Worm (Caenorhabditis elegans): ENCODE results near the gene T28F3.5.

The T28F3.5 gene

DNA sequence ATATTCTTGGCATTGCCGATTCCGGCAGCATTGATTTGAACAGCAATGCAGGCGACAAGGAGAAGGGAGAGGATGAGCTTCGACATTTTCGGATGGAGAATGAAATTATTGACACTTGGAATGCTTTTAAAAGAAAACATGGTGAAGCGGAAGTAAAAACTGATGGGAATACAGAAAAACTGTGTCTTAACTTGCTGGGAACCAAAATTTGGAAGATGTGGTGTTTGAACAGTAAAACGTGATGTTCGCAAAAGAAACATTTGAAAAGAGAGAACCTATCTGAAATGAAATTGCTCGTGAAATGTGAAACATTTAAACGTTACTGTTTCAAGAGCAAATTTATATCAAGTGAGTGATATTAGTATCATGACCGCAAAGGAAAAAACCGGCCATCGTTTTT, 29.9 kb upstream of the T28F3.5 start, which contains the start of gene F26D10.13:
TSS of gene F26D10.13 (minus strand) at position 101 of the 400 bp plus-strand sequence.
- no peak for TF ChIP-seq lsy-12 (tag; optimal IDR thresholded peaks at IDR 0.05)
- no peak for TF ChIP-seq fos-1 (tag; optimal IDR thresholded peaks at IDR 0.05)
- TF ChIP-seq zag-1 (tag; optimal IDR thresholded peaks at IDR 0.05), result no peak
- TF ChIP-seq snpc-4 (tag; optimal IDR thresholded peaks at IDR 0.05), result no peak
- no peak for TF ChIP-seq ztf-4 (tag; optimal IDR thresholded peaks at IDR 0.05)
- no peak for TF ChIP-seq nhr-43 (tag; optimal IDR thresholded peaks at IDR 0.05; ENCODE audit: poor library complexity, severe bottlenecking)
- TF ChIP-seq mml-1 (tag; optimal IDR thresholded peaks at IDR 0.05), result no peak

- TF ChIP-seq skn-1 (tag; optimal IDR thresholded peaks at IDR 0.05) (no peak), R02D3.7 (tag; optimal IDR thresholded peaks at IDR 0.05) (no peak), ztf-11 (tag; optimal IDR thresholded peaks at IDR 0.05) (no peak), nhr-237 (tag; optimal IDR thresholded peaks at IDR 0.05) (no peak), ceh-82 (tag; optimal IDR thresholded peaks at IDR 0.05) (no peak), nhr-12 (tag; optimal IDR thresholded peaks at IDR 0.05) (no peak), pqm-1 (tag; optimal IDR thresholded peaks at IDR 0.05) (no peak), elt-3 (tag; optimal IDR thresholded peaks at IDR 0.05) (no peak)
Observed at ce11 chrIV:17265279-17265678, 29.3 kb upstream of the T28F3.5 start, which contains the start of gene str-187. Gene str-187 (plus strand): TSS chrIV:17265579.

DNA sequence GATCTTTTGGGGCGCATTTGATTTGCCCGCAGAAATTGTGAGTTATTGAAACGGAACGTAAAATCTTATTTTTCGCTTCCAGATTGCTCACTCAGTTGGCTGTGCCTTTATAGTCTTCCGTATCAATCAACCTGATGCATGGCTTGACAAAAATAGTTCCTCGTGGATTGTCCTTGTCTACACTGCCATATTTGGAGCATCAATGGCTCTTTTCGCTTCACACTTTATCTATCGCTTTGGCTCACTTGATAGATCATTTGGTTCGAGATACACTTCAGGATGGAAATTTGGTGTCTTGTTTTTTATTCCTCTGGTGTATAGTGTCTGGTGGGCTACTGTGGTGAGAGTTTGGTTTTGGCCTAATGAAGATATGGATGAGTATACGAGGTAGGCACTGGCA, 28.9 kb upstream of the T28F3.5 start:
- TF ChIP-seq nfya-1 (tag; optimal IDR thresholded peaks at IDR 0.05; ENCODE audit: insufficient read depth), result no peak

- TF ChIP-seq lin-39 (tag; optimal IDR thresholded peaks at IDR 0.05), result peak; percentile 77
- TF ChIP-seq lin-15B (tag; optimal IDR thresholded peaks at IDR 0.05), result no peak
- no peak for TF ChIP-seq ceh-9 (tag; optimal IDR thresholded peaks at IDR 0.05)
Observed at ce11 chrIV:17267304-17267891, 27.2 kb upstream of the T28F3.5 start.

ce11 chrIV:17268069-17268468, 26.5 kb upstream of the T28F3.5 start:
- no peak for TF ChIP-seq nhr-11 (tag; optimal IDR thresholded peaks at IDR 0.05)
- TF ChIP-seq skn-1 (tag; optimal IDR thresholded peaks at IDR 0.05), result peak; percentile 45

DNA sequence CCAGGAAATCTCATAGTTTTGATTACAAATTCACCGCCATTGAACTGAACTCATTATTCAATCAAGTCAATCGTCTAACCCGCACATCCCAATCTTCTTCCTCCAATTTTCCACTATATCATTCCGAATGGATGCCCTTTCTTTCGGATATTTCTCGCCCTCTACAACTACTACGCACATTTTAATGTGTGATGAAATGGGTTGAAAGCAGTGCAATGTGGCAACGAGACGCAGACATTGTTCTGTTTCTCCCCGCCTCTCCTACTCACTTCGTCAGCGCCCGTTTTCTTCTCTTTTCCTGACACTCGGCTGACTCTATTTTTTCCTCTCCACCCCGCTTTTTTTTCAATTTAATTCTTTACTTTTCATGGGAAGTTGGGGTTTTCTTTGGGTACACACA, 26.0 kb upstream of the T28F3.5 start:
- TF ChIP-seq ama-1 (optimal IDR thresholded peaks at IDR 0.05) (no peak), elt-2 (tag; optimal IDR thresholded peaks at IDR 0.05) (peak; percentile 15), elt-3 (tag; optimal IDR thresholded peaks at IDR 0.05) (no peak), unc-62 (GFP tag; optimal IDR thresholded peaks at IDR 0.05) (no peak), mdl-1 (tag; optimal IDR thresholded peaks at IDR 0.05) (no peak), daf-12 (tag; optimal IDR thresholded peaks at IDR 0.05) (no peak), snpc-4 (tag; optimal IDR thresholded peaks at IDR 0.05) (peak; percentile 28), unc-39 (tag; optimal IDR thresholded peaks at IDR 0.05) (no peak), nhr-77 (tag; optimal IDR thresholded peaks at IDR 0.05) (no peak), pqm-1 (tag; optimal IDR thresholded peaks at IDR 0.05) (peak; percentile 4), ZK546.5 (tag; optimal IDR thresholded peaks at IDR 0.05) (no peak), nhr-23 (tag; optimal IDR thresholded peaks at IDR 0.05) (peak; percentile 42), lsy-12 (tag; optimal IDR thresholded peaks at IDR 0.05) (no peak), aly-2 (tag; optimal IDR thresholded peaks at IDR 0.05) (no peak), nhr-28 (tag; optimal IDR thresholded peaks at IDR 0.05) (no peak), egl-5 (tag; optimal IDR thresholded peaks at IDR 0.05) (peak; percentile 93), lin-15B (tag; optimal IDR thresholded peaks at IDR 0.05) (peak; percentile 5), fkh-10 (GFP tag; optimal IDR thresholded peaks at IDR 0.05) (no peak), ceh-28 (tag; optimal IDR thresholded peaks at IDR 0.05) (no peak), pha-4 (tag; optimal IDR thresholded peaks at IDR 0.05) (peak; percentile 28), ztf-11 (tag; optimal IDR thresholded peaks at IDR 0.05) (no peak), nfya-1 (tag; optimal IDR thresholded peaks at IDR 0.05; ENCODE audit: insufficient read depth) (peak; percentile 66), fkh-2 (tag; optimal IDR thresholded peaks at IDR 0.05) (no peak), R02D3.7 (tag; optimal IDR thresholded peaks at IDR 0.05) (no peak), sea-2 (GFP tag; optimal IDR thresholded peaks at IDR 0.05) (no peak), jun-1 (tag; optimal IDR thresholded peaks at IDR 0.05) (no peak), nhr-67 (tag; optimal IDR thresholded peaks at IDR 0.05) (no peak), ceh-9 (tag; optimal IDR thresholded peaks at IDR 0.05) (no peak), lin-39 (tag; optimal IDR thresholded peaks at IDR 0.05) (peak; percentile 67), nhr-237 (tag; optimal IDR thresholded peaks at IDR 0.05) (no peak), hmg-11 (tag; optimal IDR thresholded peaks at IDR 0.05) (peak; percentile 90), nhr-76 (tag; optimal IDR thresholded peaks at IDR 0.05) (no peak), egl-27 (tag; optimal IDR thresholded peaks at IDR 0.05) (no peak), nhr-43 (tag; optimal IDR thresholded peaks at IDR 0.05; ENCODE audit: poor library complexity, severe bottlenecking) (no peak)
